Worm (Caenorhabditis elegans) whole organism, mixed stage, embryonic: ENCODE data around the gene K07H8.2.

ENCODE experiments used
- bed-3 ChIP-seq: fragments of 200-800 bp; sonication (Bioruptor generic); optimal IDR thresholded peaks from 3 replicates; lab custom pipeline; 2018; ENCODE audit warnings: mild to moderate bottlenecking, missing genetic modification characterization, moderate library complexity, missing compliant biosample characterization
- blmp-1 ChIP-seq: fragments of 150-350 bp; optimal IDR thresholded peaks from 2 replicates; lab custom pipeline; 2014; ENCODE audit warnings: missing biosample characterization, missing genetic modification characterization
- ceh-39 ChIP-seq: fragments of 150-350 bp; optimal IDR thresholded peaks from 2 replicates; lab custom pipeline; 2014; ENCODE audit warnings: missing biosample characterization, missing genetic modification characterization
- ces-1 ChIP-seq: fragments of 150-350 bp; optimal IDR thresholded peaks from 2 replicates; lab custom pipeline; 2014; ENCODE audit warnings: missing biosample characterization, missing genetic modification reagents, missing genetic modification characterization
- elt-1 ChIP-seq: sonication (generic microtip); optimal IDR thresholded peaks from 2 replicates; lab custom pipeline; 2017; ENCODE audit warnings: missing genetic modification characterization, mild to moderate bottlenecking, missing compliant biosample characterization, antibody characterized with exemption, moderate library complexity, borderline replicate concordance; ENCODE audit not compliant: insufficient read depth
- elt-3 ChIP-seq: fragments of 150-350 bp; optimal IDR thresholded peaks from 2 replicates; lab custom pipeline; 2014; ENCODE audit warnings: missing biosample characterization, missing genetic modification characterization
- mls-2 ChIP-seq: sonication (generic microtip); optimal IDR thresholded peaks from 2 replicates; lab custom pipeline; 2016; ENCODE audit warnings: mild to moderate bottlenecking, missing genetic modification characterization, moderate library complexity, missing compliant biosample characterization
- nhr-12 ChIP-seq: fragments of 150-350 bp; optimal IDR thresholded peaks from 2 replicates; lab custom pipeline; 2014; ENCODE audit warnings: missing biosample characterization, missing genetic modification characterization
- nhr-28 ChIP-seq: fragments of 150-350 bp; optimal IDR thresholded peaks from 2 replicates; lab custom pipeline; 2014; ENCODE audit warnings: missing biosample characterization, missing genetic modification characterization
- nhr-76 ChIP-seq: sonication (generic microtip); optimal IDR thresholded peaks from 2 replicates; lab custom pipeline; 2017; ENCODE audit warnings: missing biosample characterization, missing genetic modification characterization
- sptf-1 ChIP-seq: sonication (generic microtip); optimal IDR thresholded peaks from 2 replicates; lab custom pipeline; 2017; ENCODE audit warnings: mild to moderate bottlenecking, missing genetic modification characterization, moderate library complexity, missing compliant biosample characterization
- unc-39 ChIP-seq: fragments of 150-350 bp; optimal IDR thresholded peaks from 2 replicates; lab custom pipeline; 2014; ENCODE audit warnings: missing biosample characterization, missing genetic modification characterization
- unc-62 ChIP-seq: fragments of 150-350 bp; optimal IDR thresholded peaks from 2 replicates; lab custom pipeline; 2014; ENCODE audit warnings: missing biosample characterization, missing genetic modification reagents, missing genetic modification characterization

- TF ChIP-seq elt-1 (tag; lab: Kevin White, UChicago) (no peak), ces-1 (GFP tag; lab: Kevin White, UChicago) (no peak), sptf-1 (no peak), unc-62 (GFP tag; lab: Kevin White, UChicago) (no peak), blmp-1 (tag; lab: Kevin White, UChicago) (no peak), elt-3 (tag; lab: Kevin White, UChicago) (no peak), nhr-28 (tag; lab: Kevin White, UChicago) (no peak), nhr-76 (no peak), mls-2 (tag; lab: Kevin White, UChicago) (no peak), bed-3 (GFP tag; lab: Kevin White, UChicago) (no peak), nhr-12 (tag; lab: Kevin White, UChicago) (no peak), ceh-39 (tag; lab: Kevin White, UChicago) (no peak), unc-39 (no peak)
Observed at ce11 chrIV:8328913-8329312, 37.6 kb downstream of the K07H8.2 start, which contains the start of gene F35H10.2.
